Worm (Caenorhabditis elegans): ENCODE results near the gene Y54G2A.12.

ce11 chrIV:2782793-2783540 lies at the start of gene Y54G2A.12:
- TF ChIP-seq nhr-76 (tag; optimal IDR thresholded peaks at IDR 0.05) (no peak), dpl-1 (GFP tag; optimal IDR thresholded peaks at IDR 0.05) (no peak), mdl-1 (tag; optimal IDR thresholded peaks at IDR 0.05) (no peak), ceh-44 (GFP tag; IDR thresholded peaks at IDR 0.05) (no peak), Y105C5A.15 (GFP tag; IDR thresholded peaks at IDR 0.05) (no peak), nhr-77 (tag; optimal IDR thresholded peaks at IDR 0.05) (no peak), F10B5.3 (tag; optimal IDR thresholded peaks at IDR 0.05) (no peak), pha-4 (GFP tag; IDR thresholded peaks at IDR 0.05) (no peak), pha-4 (tag; optimal IDR thresholded peaks at IDR 0.05) (no peak), D1046.2 (GFP tag; IDR thresholded peaks at IDR 0.05) (no peak), lin-15B (tag; optimal IDR thresholded peaks at IDR 0.05) (no peak), egl-27 (tag; optimal IDR thresholded peaks at IDR 0.05) (no peak)
